Worm (Caenorhabditis elegans) whole organism, young adult: ENCODE data around the gene mec-14.
A peak's percentile ranks its signal among the peaks of the same experiment; 100 is the strongest.

Source experiments
- B0019.2 ChIP-seq: fragments of 200-800 bp; sonication (Bioruptor generic); conservative IDR thresholded peaks from 2 replicates; pipeline ENCODE4 v1.3.6; 2022; ENCODE audit warnings: missing genetic modification reagents, missing genetic modification characterization, missing compliant biosample characterization
- C06A6.2 ChIP-seq: fragments of 200-800 bp; sonication (Bioruptor generic); conservative IDR thresholded peaks from 2 replicates; pipeline ENCODE4 v1.3.6; 2022; ENCODE audit warnings: missing genetic modification characterization, missing compliant biosample characterization
- C17E4.6 ChIP-seq: fragments of 200-800 bp; sonication (Bioruptor generic); IDR thresholded peaks from 2 replicates; pipeline ENCODE4 v1.3.6; 2022; ENCODE audit warnings: missing genetic modification reagents, missing genetic modification characterization, missing compliant biosample characterization
- F22D6.2 ChIP-seq: sonication (generic microtip); optimal IDR thresholded peaks from 2 replicates; lab custom pipeline; 2016; ENCODE audit warnings: mild to moderate bottlenecking, missing genetic modification characterization, missing compliant biosample characterization
- F23B12.7 ChIP-seq: sonication (generic microtip); optimal IDR thresholded peaks from 2 replicates; lab custom pipeline; 2017; ENCODE audit warnings: missing genetic modification characterization, mild to moderate bottlenecking, missing compliant biosample characterization, antibody characterized with exemption, moderate library complexity; ENCODE audit not compliant: insufficient read depth
- F33H1.4 ChIP-seq: fragments of 200-800 bp; sonication (Bioruptor generic); IDR thresholded peaks from 2 replicates; pipeline ENCODE4 v1.3.6; 2022; ENCODE audit warnings: missing genetic modification reagents, missing genetic modification characterization, missing compliant biosample characterization
- F37B4.10 ChIP-seq: fragments of 200-800 bp; sonication (Bioruptor generic); IDR thresholded peaks from 2 replicates; pipeline ENCODE4 v1.3.6; 2022; ENCODE audit warnings: missing genetic modification characterization, missing compliant biosample characterization
- F49E8.2 ChIP-seq: sonication (generic microtip); optimal IDR thresholded peaks from 3 replicates; lab custom pipeline; 2017; ENCODE audit warnings: missing genetic modification characterization, mild to moderate bottlenecking, missing compliant biosample characterization, antibody characterized with exemption, moderate library complexity; ENCODE audit not compliant: insufficient read depth
- F52B5.7 ChIP-seq: sonication (generic microtip); optimal IDR thresholded peaks from 2 replicates; lab custom pipeline; 2016; ENCODE audit warnings: mild to moderate bottlenecking, missing genetic modification characterization, missing compliant biosample characterization
- Y53F4B.3 ChIP-seq: fragments of 200-800 bp; sonication (Bioruptor generic); IDR thresholded peaks from 2 replicates; pipeline ENCODE4 v1.3.6; 2022; ENCODE audit warnings: missing genetic modification reagents, missing genetic modification characterization, missing compliant biosample characterization
- Y53G8AR.9 ChIP-seq: fragments of 200-800 bp; sonication (Bioruptor generic); conservative IDR thresholded peaks from 2 replicates; pipeline ENCODE4 v1.3.6; 2022; ENCODE audit warnings: missing genetic modification reagents, missing genetic modification characterization, missing compliant biosample characterization
- Y56A3A.18 ChIP-seq: fragments of 200-800 bp; sonication (Bioruptor generic); IDR thresholded peaks from 2 replicates; pipeline ENCODE4 v1.3.6; 2022; ENCODE audit warnings: missing genetic modification reagents, missing genetic modification characterization, missing compliant biosample characterization
- Y67H2A.10 ChIP-seq: fragments of 200-800 bp; sonication (Bioruptor generic); conservative IDR thresholded peaks from 2 replicates; pipeline ENCODE4 v1.3.6; 2022; ENCODE audit warnings: missing genetic modification reagents, missing genetic modification characterization, missing compliant biosample characterization
- akir-1 ChIP-seq: fragments of 200-800 bp; sonication (Bioruptor generic); optimal IDR thresholded peaks from 2 replicates; lab custom pipeline; 2018; ENCODE audit warnings: mild to moderate bottlenecking, missing genetic modification characterization, moderate library complexity, missing compliant biosample characterization
- aptf-3 ChIP-seq: fragments of 200-800 bp; sonication (Bioruptor generic); IDR thresholded peaks from 2 replicates; pipeline ENCODE4 v1.3.6; 2022; ENCODE audit warnings: missing genetic modification characterization, missing compliant biosample characterization
- attf-3 ChIP-seq: fragments of 200-800 bp; sonication (Bioruptor generic); conservative IDR thresholded peaks from 2 replicates; pipeline ENCODE4 v1.3.6; 2022; ENCODE audit warnings: missing genetic modification reagents, missing genetic modification characterization, missing compliant biosample characterization
- cebp-1 ChIP-seq, 2 experiments: fragments of 200-800 bp in 1 of 2; sonication (Bioruptor generic) in 1 of 2; sonication (generic microtip) in 1 of 2; IDR thresholded peaks in 1 of 2; optimal IDR thresholded peaks in 1 of 2; 2 replicates each; pipeline versions ENCODE4 v1.3.6 to Lab custom; 2017 to 2022; ENCODE audit warnings: missing compliant biosample characterization in 2 of 2, missing genetic modification characterization in 2 of 2, mild to moderate bottlenecking in 1 of 2, missing genetic modification reagents in 1 of 2, moderate library complexity in 1 of 2
- ceh-27 ChIP-seq: fragments of 200-800 bp; sonication (Bioruptor generic); optimal IDR thresholded peaks from 2 replicates; lab custom pipeline; 2018; ENCODE audit warnings: mild to moderate bottlenecking, missing genetic modification characterization, moderate library complexity, missing compliant biosample characterization
- ceh-58 ChIP-seq: fragments of 200-800 bp; sonication (Bioruptor generic); IDR thresholded peaks from 2 replicates; pipeline ENCODE4 v1.3.6; 2022; ENCODE audit warnings: missing genetic modification characterization, missing compliant biosample characterization
- ceh-91 ChIP-seq: fragments of 200-800 bp; sonication (Bioruptor generic); IDR thresholded peaks from 2 replicates; pipeline ENCODE4 v1.3.6; 2022; ENCODE audit warnings: missing genetic modification reagents, missing genetic modification characterization, missing compliant biosample characterization
- die-1 ChIP-seq: sonication (generic microtip); optimal IDR thresholded peaks from 2 replicates; lab custom pipeline; 2016; ENCODE audit warnings: missing genotype, mild to moderate bottlenecking, missing genetic modification characterization, missing compliant biosample characterization
- dox-1 ChIP-seq: fragments of 200-800 bp; sonication (Bioruptor generic); IDR thresholded peaks from 2 replicates; pipeline ENCODE4 v1.3.6; 2022; ENCODE audit warnings: missing genetic modification reagents, missing genetic modification characterization, missing compliant biosample characterization
- egl-44 ChIP-seq: fragments of 200-800 bp; sonication (Bioruptor generic); IDR thresholded peaks from 2 replicates; pipeline ENCODE4 v1.3.6; 2022; ENCODE audit warnings: missing genetic modification reagents, missing genetic modification characterization, missing compliant biosample characterization
- egrh-3 ChIP-seq: fragments of 200-800 bp; sonication (Bioruptor generic); IDR thresholded peaks from 2 replicates; pipeline ENCODE4 v1.3.6; 2022; ENCODE audit warnings: missing genetic modification reagents, missing genetic modification characterization, missing compliant biosample characterization
- fkh-3 ChIP-seq: sonication (generic microtip); optimal IDR thresholded peaks from 2 replicates; lab custom pipeline; 2016; ENCODE audit warnings: mild to moderate bottlenecking, missing genetic modification characterization, missing compliant biosample characterization
- gei-17 ChIP-seq: fragments of 200-800 bp; sonication (Bioruptor generic); optimal IDR thresholded peaks from 2 replicates; lab custom pipeline; 2018; ENCODE audit warnings: mild to moderate bottlenecking, missing genetic modification characterization, missing compliant biosample characterization
- him-1 ChIP-seq: sonication (generic microtip); optimal IDR thresholded peaks from 2 replicates; lab custom pipeline; 2016; ENCODE audit warnings: missing genotype, missing genetic modification reagents, missing genetic modification characterization, missing compliant biosample characterization
- hlh-26 ChIP-seq: fragments of 200-800 bp; sonication (Bioruptor generic); conservative IDR thresholded peaks from 2 replicates; pipeline ENCODE4 v1.3.6; 2022; ENCODE audit warnings: missing genetic modification reagents, missing genetic modification characterization, missing compliant biosample characterization
- hmg-20 ChIP-seq: fragments of 200-800 bp; sonication (Bioruptor generic); IDR thresholded peaks from 2 replicates; pipeline ENCODE4 v1.3.6; 2022; ENCODE audit warnings: missing genetic modification reagents, missing genetic modification characterization, missing compliant biosample characterization
- lin-40 ChIP-seq: sonication (generic microtip); optimal IDR thresholded peaks from 2 replicates; lab custom pipeline; 2016; ENCODE audit warnings: missing genetic modification characterization, mild to moderate bottlenecking, missing compliant biosample characterization, missing genotype, missing genetic modification reagents
- mel-28 ChIP-seq: sonication (generic microtip); optimal IDR thresholded peaks from 2 replicates; lab custom pipeline; 2016; ENCODE audit warnings: borderline replicate concordance, mild to moderate bottlenecking, missing genetic modification characterization, missing compliant biosample characterization
- nfya-2 ChIP-seq: fragments of 200-800 bp; sonication (Bioruptor generic); IDR thresholded peaks from 2 replicates; pipeline ENCODE4 v1.3.6; 2022; ENCODE audit warnings: missing genetic modification reagents, missing genetic modification characterization, missing compliant biosample characterization
- nhr-120 ChIP-seq: fragments of 200-800 bp; sonication (Bioruptor generic); IDR thresholded peaks from 2 replicates; pipeline ENCODE4 v1.3.6; 2022; ENCODE audit warnings: missing genetic modification characterization, missing compliant biosample characterization
- nhr-27 ChIP-seq: fragments of 200-800 bp; sonication (Bioruptor generic); optimal IDR thresholded peaks from 2 replicates; lab custom pipeline; 2018; ENCODE audit warnings: mild to moderate bottlenecking, missing genetic modification characterization, moderate library complexity, missing compliant biosample characterization
- pha-4 ChIP-seq: fragments of 150-350 bp; sonication (generic microtip); optimal IDR thresholded peaks from 2 replicates; lab custom pipeline; 2014; ENCODE audit warnings: missing biosample characterization, missing genetic modification reagents, missing genetic modification characterization
- rec-8 ChIP-seq, 2 experiments: sonication (generic microtip); optimal IDR thresholded peaks; 2 replicates each; lab custom pipeline; 2016; ENCODE audit warnings: mild to moderate bottlenecking in 2 of 2, missing genetic modification characterization in 2 of 2, missing genetic modification reagents in 2 of 2, missing genotype in 2 of 2, missing biosample characterization in 1 of 2, missing compliant biosample characterization in 1 of 2, moderate library complexity in 1 of 2
- rpc-1 ChIP-seq, 2 experiments: fragments of 150-350 bp in 1 of 2; sonication (generic microtip) in 1 of 2; optimal IDR thresholded peaks; 2 replicates each; lab custom pipeline; 2014 to 2018; ENCODE audit warnings: missing biosample characterization in 1 of 2, missing genetic modification characterization in 1 of 2, missing genetic modification reagents in 1 of 2, missing genotype in 1 of 2
- snpc-1.3 ChIP-seq: sonication (generic microtip); optimal IDR thresholded peaks from 2 replicates; lab custom pipeline; 2017; ENCODE audit warnings: missing genetic modification characterization, mild to moderate bottlenecking, missing compliant biosample characterization, antibody characterized with exemption, moderate library complexity, missing genotype, missing genetic modification reagents; ENCODE audit not compliant: insufficient read depth
- snpc-3.4 ChIP-seq: sonication (generic microtip); optimal IDR thresholded peaks from 2 replicates; lab custom pipeline; 2017; ENCODE audit warnings: missing genetic modification characterization, mild to moderate bottlenecking, missing compliant biosample characterization, antibody characterized with exemption, moderate library complexity, missing genotype, missing genetic modification reagents
- snpc-4 ChIP-seq, 5 experiments: fragments of 150-350 bp in 1 of 5; sonication (generic microtip) in 4 of 5; optimal IDR thresholded peaks; 2 replicates each; lab custom pipeline; 2014 to 2018; ENCODE audit warnings: missing genetic modification characterization in 5 of 5, missing biosample characterization in 3 of 5, antibody characterized with exemption in 2 of 5, mild to moderate bottlenecking in 2 of 5, missing compliant biosample characterization in 2 of 5, missing genotype in 2 of 5, moderate library complexity in 2 of 5, missing genetic modification reagents in 1 of 5
- tbp1 ChIP-seq: fragments of 200-800 bp; sonication (Bioruptor generic); optimal IDR thresholded peaks from 2 replicates; lab custom pipeline; 2018; ENCODE audit warnings: mild to moderate bottlenecking, missing genetic modification characterization, missing compliant biosample characterization
- unc-62 ChIP-seq: fragments of 150-350 bp; optimal IDR thresholded peaks from 2 replicates; lab custom pipeline; 2014; ENCODE audit warnings: missing biosample characterization, missing genetic modification reagents, missing genetic modification characterization
- ztf-22 ChIP-seq: fragments of 200-800 bp; sonication (Bioruptor generic); optimal IDR thresholded peaks from 2 replicates; lab custom pipeline; 2018; ENCODE audit warnings: mild to moderate bottlenecking, missing genetic modification characterization, moderate library complexity, missing compliant biosample characterization
- ztf-6 ChIP-seq: fragments of 200-800 bp; sonication (Bioruptor generic); IDR thresholded peaks from 2 replicates; pipeline ENCODE4 v1.3.6; 2022; ENCODE audit warnings: missing genetic modification reagents, missing genetic modification characterization, missing compliant biosample characterization

Gene mec-14

DNA sequence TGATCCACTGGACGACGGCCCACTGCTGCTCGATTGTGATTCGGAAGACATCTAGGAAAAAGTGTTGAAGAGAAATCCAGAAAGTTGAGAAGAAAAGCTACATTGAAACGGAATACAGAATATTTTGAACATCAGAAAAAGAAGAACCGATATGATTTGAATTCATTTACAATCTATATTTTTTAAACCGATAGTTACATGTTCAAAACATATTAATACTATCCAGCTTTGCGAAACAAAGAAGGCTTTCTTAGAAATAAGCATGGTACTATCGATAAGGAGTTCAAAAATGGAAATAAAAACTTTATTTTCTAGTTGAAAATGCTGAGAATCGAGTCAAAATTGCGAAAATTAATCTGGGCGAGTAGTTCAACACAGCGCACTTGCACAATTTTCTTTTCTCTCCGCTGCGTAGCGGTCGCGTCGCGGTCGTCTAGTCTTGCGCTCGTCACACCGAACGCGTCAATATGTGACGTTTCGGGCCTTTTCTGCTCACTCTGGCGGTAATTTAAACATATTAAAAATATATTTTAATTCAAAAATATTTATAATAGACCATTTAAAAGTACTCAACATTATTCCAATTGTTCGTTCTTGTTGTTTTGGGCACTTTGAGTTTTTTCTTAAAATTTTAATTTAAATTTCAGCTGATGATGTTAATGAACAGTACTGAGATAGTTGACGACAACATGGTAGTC, 30.6 kb downstream of the mec-14 start, which contains the start of the genes syf-2 and K04G7.1 (continued):
- TF ChIP-seq F22D6.2 (tag; lab: Kevin White, UChicago) (no peak), gei-17 (GFP tag; lab: Kevin White, UChicago) (peak; percentile 26), snpc-3.4 (tag; lab: Kevin White, UChicago) (peak; percentile 52), ztf-6 (GFP tag; lab: Robert Waterston, UW) (no peak), fkh-3 (tag; lab: Kevin White, UChicago) (no peak), attf-3 (GFP tag; lab: Robert Waterston, UW) (peak; percentile 79), F49E8.2 (peak; percentile 28), nhr-27 (tag; lab: Kevin White, UChicago) (no peak), tbp1 (GFP tag; lab: Kevin White, UChicago) (peak; percentile 71), cebp-1 (GFP tag; IDR thresholded peaks at IDR 0.05; lab: Robert Waterston, UW) (peak; percentile 69), cebp-1 (tag; optimal IDR thresholded peaks at IDR 0.05; lab: Kevin White, UChicago) (peak; percentile 87), egl-44 (no peak), ztf-22 (GFP tag; lab: Kevin White, UChicago) (peak; percentile 7), ceh-58 (GFP tag; lab: Robert Waterston, UW) (no peak), hmg-20 (GFP tag; lab: Robert Waterston, UW) (no peak), egrh-3 (GFP tag; lab: Robert Waterston, UW) (no peak), ceh-27 (GFP tag; lab: Kevin White, UChicago) (peak; percentile 69), F52B5.7 (tag; lab: Kevin White, UChicago) (no peak), aptf-3 (GFP tag; lab: Robert Waterston, UW) (no peak), snpc-1.3 (tag; lab: Kevin White, UChicago) (peak; percentile 76), mel-28 (tag; lab: Kevin White, UChicago) (no peak), akir-1 (GFP tag; lab: Kevin White, UChicago) (no peak), dox-1 (peak; percentile 95), die-1 (tag; lab: Kevin White, UChicago) (no peak), F33H1.4 (peak; percentile 80), Y56A3A.18 (GFP tag; lab: Robert Waterston, UW) (no peak), C06A6.2 (peak; percentile 73; the same call in 1 of the 2 replicates), pha-4 (tag; lab: Kevin White, UChicago) (peak; percentile 92), rpc-1 (optimal IDR thresholded peaks at IDR 0.05; lab: Kevin White, UChicago) (no peak), rpc-1 (tag; optimal IDR thresholded peaks at IDR 0.05; lab: Kevin White, UChicago) (no peak), him-1 (tag; lab: Kevin White, UChicago) (peak; percentile 32), ceh-91 (GFP tag; lab: Robert Waterston, UW) (peak; percentile 72; the same call in 1 of the 2 replicates), B0019.2 (GFP tag; lab: Robert Waterston, UW) (0 out of 2 replicates have a peak, but pooled peaks have one; percentile 44), unc-62 (GFP tag; lab: Kevin White, UChicago) (peak; percentile 20), F23B12.7 (tag; lab: Kevin White, UChicago) (peak; percentile 80), rec-8 (tag; optimal IDR thresholded peaks at IDR 0.05; lab: Kevin White, UChicago) (no peak), F37B4.10 (GFP tag; lab: Robert Waterston, UW) (no peak), nfya-2 (GFP tag; lab: Robert Waterston, UW) (no peak), Y67H2A.10 (GFP tag; lab: Robert Waterston, UW) (no peak), Y53F4B.3 (GFP tag; lab: Robert Waterston, UW) (no peak), lin-40 (tag; lab: Kevin White, UChicago) (peak; percentile 79), nhr-120 (no peak), Y53G8AR.9 (GFP tag; lab: Robert Waterston, UW) (peak; percentile 78), C17E4.6 (GFP tag; lab: Robert Waterston, UW) (peak; percentile 89), hlh-26 (GFP tag; lab: Robert Waterston, UW) (no peak), snpc-4 (GFP tag; optimal IDR thresholded peaks at IDR 0.05; lab: Kevin White, UChicago) (peak; percentile 77), snpc-4 (tag; optimal IDR thresholded peaks at IDR 0.05; lab: Kevin White, UChicago) (peak; percentile 50 to 81 (median 66))
